Fruit fly (Drosophila melanogaster) whole organism, embryonic: ENCODE measurements around the gene CG14340.
A peak's percentile ranks its signal among the peaks of the same experiment; 100 is the strongest.

ENCODE experiments used
- B-H2 ChIP-seq: fragments of 200-800 bp; sonication (Bioruptor generic); optimal IDR thresholded peaks from 2 replicates; lab custom pipeline; 2018; ENCODE audit warnings: missing biosample characterization, mild to moderate bottlenecking, missing genetic modification characterization
- CG10274 ChIP-seq: fragments of 200-800 bp; sonication (Bioruptor generic); optimal IDR thresholded peaks from 3 replicates; lab custom pipeline; 2017; ENCODE audit warnings: missing biosample characterization, mild to moderate bottlenecking, missing genetic modification characterization
- CG10543 ChIP-seq: fragments of 200-800 bp; sonication (Bioruptor generic); optimal IDR thresholded peaks from 3 replicates; lab custom pipeline; 2017; ENCODE audit warnings: missing biosample characterization, mild to moderate bottlenecking, missing genetic modification characterization, moderate library complexity
- CG10979 ChIP-seq: fragments of 200-800 bp; sonication (Bioruptor generic); optimal IDR thresholded peaks from 2 replicates; lab custom pipeline; 2018; ENCODE audit warnings: missing biosample characterization, mild to moderate bottlenecking, missing genetic modification characterization, moderate library complexity
- CG12071 ChIP-seq: fragments of 200-800 bp; sonication (Bioruptor generic); optimal IDR thresholded peaks from 3 replicates; lab custom pipeline; 2018; ENCODE audit warnings: missing biosample characterization, mild to moderate bottlenecking, missing genetic modification characterization
- CG12299 ChIP-seq: fragments of 200-800 bp; sonication (Bioruptor generic); optimal IDR thresholded peaks from 2 replicates; lab custom pipeline; 2018; ENCODE audit warnings: missing biosample characterization, mild to moderate bottlenecking, missing genetic modification characterization
- CG12744 ChIP-seq: fragments of 200-800 bp; sonication (Bioruptor generic); optimal IDR thresholded peaks from 2 replicates; lab custom pipeline; 2016; ENCODE audit warnings: missing biosample characterization, missing genetic modification characterization
- CG13123 ChIP-seq: fragments of 200-800 bp; sonication (Bioruptor generic); optimal IDR thresholded peaks from 2 replicates; lab custom pipeline; 2016; ENCODE audit warnings: missing biosample characterization, missing genetic modification characterization
- CG2712 ChIP-seq: fragments of 200-800 bp; optimal IDR thresholded peaks from 3 replicates; lab custom pipeline; 2019; ENCODE audit warnings: missing biosample characterization, mild to moderate bottlenecking, missing genetic modification characterization, moderate library complexity
- CG3281 ChIP-seq: fragments of 200-800 bp; sonication (Bioruptor generic); optimal IDR thresholded peaks from 3 replicates; lab custom pipeline; 2017; ENCODE audit warnings: missing biosample characterization, mild to moderate bottlenecking, missing genetic modification characterization
- CG3407 ChIP-seq: fragments of 200-800 bp; sonication (Bioruptor generic); optimal IDR thresholded peaks from 2 replicates; lab custom pipeline; 2018; ENCODE audit warnings: missing biosample characterization, mild to moderate bottlenecking, missing genetic modification characterization
- CG34376 ChIP-seq: fragments of 200-800 bp; sonication (Bioruptor generic); optimal IDR thresholded peaks from 2 replicates; lab custom pipeline; 2018; ENCODE audit warnings: missing biosample characterization, mild to moderate bottlenecking, missing genetic modification characterization
- CG3847 ChIP-seq: fragments of 200-800 bp; sonication (Bioruptor generic); IDR thresholded peaks from 2 replicates; pipeline ENCODE4 v1.3.6; 2022; ENCODE audit warnings: missing biosample characterization, missing genetic modification characterization
- CG4820 ChIP-seq: fragments of 200-800 bp; sonication (Bioruptor generic); optimal IDR thresholded peaks from 3 replicates; lab custom pipeline; 2016; ENCODE audit warnings: missing biosample characterization, missing genetic modification characterization
- CG6791 ChIP-seq: fragments of 200-800 bp; sonication (Bioruptor generic); IDR thresholded peaks from 3 replicates; pipeline ENCODE4 v1.3.6; 2022; ENCODE audit warnings: missing biosample characterization, missing genetic modification characterization; ENCODE audit not compliant: partially characterized antibody
- CG7839 ChIP-seq: fragments of 200-800 bp; sonication (Bioruptor generic); optimal IDR thresholded peaks from 3 replicates; lab custom pipeline; 2018; ENCODE audit warnings: missing biosample characterization, mild to moderate bottlenecking, missing genetic modification characterization, moderate library complexity
- CG9727 ChIP-seq: fragments of 200-800 bp; sonication (Bioruptor generic); optimal IDR thresholded peaks from 3 replicates; lab custom pipeline; 2017; ENCODE audit warnings: missing biosample characterization, mild to moderate bottlenecking, missing genetic modification characterization
- CHES-1-like ChIP-seq: fragments of 200-800 bp; sonication (Bioruptor generic); optimal IDR thresholded peaks from 2 replicates; lab custom pipeline; 2016; ENCODE audit warnings: missing biosample characterization, missing genetic modification characterization
- CkIIα-i1 ChIP-seq: fragments of 200-800 bp; sonication (Bioruptor generic); IDR thresholded peaks from 2 replicates; pipeline ENCODE4 v1.3.6; 2022; ENCODE audit warnings: missing biosample characterization, missing genetic modification characterization
- Dbx ChIP-seq: fragments of 200-800 bp; sonication (Bioruptor generic); IDR thresholded peaks from 3 replicates; pipeline ENCODE4 v1.3.6; 2022; ENCODE audit warnings: missing biosample characterization, missing genetic modification characterization
- E2f1 ChIP-seq: fragments of 200-800 bp; sonication (Bioruptor generic); IDR thresholded peaks from 2 replicates; pipeline ENCODE4 v1.3.6; 2022; ENCODE audit warnings: missing biosample characterization, missing genetic modification characterization
- Ets65A ChIP-seq: fragments of 200-800 bp; sonication (Bioruptor generic); peaks from one replicate; lab custom pipeline; 2016; ENCODE audit warnings: missing biosample characterization, missing genetic modification characterization
- HLHmδ ChIP-seq: fragments of 200-800 bp; sonication (Bioruptor generic); optimal IDR thresholded peaks from 2 replicates; lab custom pipeline; 2018; ENCODE audit warnings: missing biosample characterization, mild to moderate bottlenecking, missing genetic modification characterization, moderate library complexity
- Hmx ChIP-seq: fragments of 200-800 bp; sonication (Bioruptor generic); optimal IDR thresholded peaks from 2 replicates; lab custom pipeline; 2016; ENCODE audit warnings: missing biosample characterization, missing genetic modification characterization
- Lim3 ChIP-seq: fragments of 200-800 bp; sonication (Bioruptor generic); IDR thresholded peaks from 2 replicates; pipeline ENCODE4 v1.3.6; 2022; ENCODE audit warnings: missing biosample characterization, missing genetic modification characterization
- MTF-1 ChIP-seq: fragments of 200-800 bp; sonication (Bioruptor generic); optimal IDR thresholded peaks from 2 replicates; lab custom pipeline; 2018; ENCODE audit warnings: missing biosample characterization, mild to moderate bottlenecking, missing genetic modification characterization, borderline replicate concordance
- Med ChIP-seq: fragments of 200-800 bp; sonication (Bioruptor generic); peaks from one replicate; lab custom pipeline; 2016; ENCODE audit warnings: missing biosample characterization, missing genetic modification characterization, mild to moderate bottlenecking, inconsistent platforms, moderate library complexity
- Nf-YA ChIP-seq: fragments of 200-800 bp; sonication (Bioruptor generic); IDR thresholded peaks from 2 replicates; pipeline ENCODE4 v1.3.6; 2022; ENCODE audit warnings: missing biosample characterization, missing genetic modification characterization
- Optix ChIP-seq: fragments of 200-800 bp; sonication (Bioruptor generic); IDR thresholded peaks from 3 replicates; pipeline ENCODE4 v1.3.6; 2022; ENCODE audit warnings: missing biosample characterization, missing genetic modification characterization
- Taf1 ChIP-seq: fragments of 200-800 bp; sonication (Bioruptor generic); IDR thresholded peaks from 2 replicates; pipeline ENCODE4 v1.3.6; 2022; ENCODE audit warnings: missing biosample characterization, missing genetic modification characterization
- YL-1 ChIP-seq: fragments of 200-800 bp; sonication (Bioruptor generic); optimal IDR thresholded peaks from 3 replicates; lab custom pipeline; 2017; ENCODE audit warnings: missing biosample characterization, mild to moderate bottlenecking, missing genetic modification characterization
- abd-A ChIP-seq: fragments of 200-800 bp; sonication (Bioruptor generic); optimal IDR thresholded peaks from 3 replicates; lab custom pipeline; 2019; ENCODE audit warnings: missing biosample characterization, mild to moderate bottlenecking, missing genetic modification characterization, moderate library complexity
- ac ChIP-seq: fragments of 200-800 bp; sonication (Bioruptor generic); optimal IDR thresholded peaks from 3 replicates; lab custom pipeline; 2017; ENCODE audit warnings: missing biosample characterization, mild to moderate bottlenecking, missing genetic modification characterization
- chinmo ChIP-seq: fragments of 200-800 bp; sonication (Bioruptor generic); IDR thresholded peaks from 4 replicates; pipeline ENCODE4 v1.3.6; 2022; ENCODE audit warnings: missing biosample characterization, missing genetic modification characterization; ENCODE audit not compliant: partially characterized antibody
- ci ChIP-seq: fragments of 200-800 bp; sonication (Bioruptor generic); IDR thresholded peaks from 3 replicates; pipeline ENCODE4 v1.3.6; 2022; ENCODE audit warnings: missing biosample characterization, missing genetic modification characterization
- corto ChIP-seq: fragments of 200-800 bp; sonication (Bioruptor generic); optimal IDR thresholded peaks from 2 replicates; lab custom pipeline; 2016; ENCODE audit warnings: missing biosample characterization, mild to moderate bottlenecking, missing genetic modification characterization, moderate library complexity
- crp ChIP-seq, 2 experiments: fragments of 200-800 bp; sonication (Bioruptor generic); optimal IDR thresholded peaks; 2 replicates in 1 of 2; 3 replicates in 1 of 2; lab custom pipeline; 2017; ENCODE audit warnings: missing biosample characterization in 2 of 2, missing genetic modification characterization in 2 of 2, mild to moderate bottlenecking in 1 of 2, moderate library complexity in 1 of 2
- cwo ChIP-seq: fragments of 200-800 bp; sonication (Bioruptor generic); optimal IDR thresholded peaks from 3 replicates; lab custom pipeline; 2017; ENCODE audit warnings: missing biosample characterization, missing genetic modification characterization, mild to moderate bottlenecking, moderate library complexity, missing genetic modification reagents
- disco-r ChIP-seq: fragments of 200-800 bp; sonication (Bioruptor generic); optimal IDR thresholded peaks from 2 replicates; lab custom pipeline; 2016; ENCODE audit warnings: missing biosample characterization, missing genetic modification characterization
- exex ChIP-seq: fragments of 200-800 bp; sonication (Bioruptor generic); optimal IDR thresholded peaks from 4 replicates; lab custom pipeline; 2018; ENCODE audit warnings: missing biosample characterization, mild to moderate bottlenecking, missing genetic modification characterization, moderate library complexity
- ftz-f1 ChIP-seq: fragments of 200-800 bp; sonication (Bioruptor generic); optimal IDR thresholded peaks from 2 replicates; lab custom pipeline; 2016; ENCODE audit warnings: missing biosample characterization, missing genetic modification characterization
- fu2 ChIP-seq: fragments of 200-800 bp; sonication (Bioruptor generic); optimal IDR thresholded peaks from 2 replicates; lab custom pipeline; 2016; ENCODE audit warnings: missing biosample characterization, missing genetic modification characterization
- gfzf ChIP-seq: fragments of 200-800 bp; sonication (Bioruptor generic); optimal IDR thresholded peaks from 2 replicates; lab custom pipeline; 2016; ENCODE audit warnings: missing biosample characterization, mild to moderate bottlenecking, missing genetic modification characterization, moderate library complexity
- kay ChIP-seq: fragments of 200-800 bp; sonication (Bioruptor generic); optimal IDR thresholded peaks from 2 replicates; lab custom pipeline; 2016; ENCODE audit warnings: missing biosample characterization, missing genetic modification characterization
- lbe ChIP-seq: fragments of 200-800 bp; sonication (Bioruptor generic); optimal IDR thresholded peaks from 2 replicates; lab custom pipeline; 2016; ENCODE audit warnings: missing biosample characterization, mild to moderate bottlenecking, missing genetic modification characterization
- nom ChIP-seq: fragments of 200-800 bp; sonication (Bioruptor generic); optimal IDR thresholded peaks from 2 replicates; lab custom pipeline; 2017; ENCODE audit warnings: missing biosample characterization, missing genetic modification characterization, mild to moderate bottlenecking, moderate library complexity, missing genetic modification reagents
- pita ChIP-seq: fragments of 200-800 bp; sonication (Bioruptor generic); optimal IDR thresholded peaks from 2 replicates; lab custom pipeline; 2017; ENCODE audit warnings: missing biosample characterization, mild to moderate bottlenecking, missing genetic modification characterization
- sens ChIP-seq: fragments of 200-800 bp; sonication (Bioruptor generic); peaks from one replicate; lab custom pipeline; 2016; ENCODE audit warnings: missing biosample characterization, missing genetic modification characterization
- stwl ChIP-seq: fragments of 200-800 bp; sonication (Bioruptor generic); optimal IDR thresholded peaks from 3 replicates; lab custom pipeline; 2018; ENCODE audit warnings: missing biosample characterization, mild to moderate bottlenecking, missing genetic modification characterization, moderate library complexity
- zfh2 ChIP-seq: fragments of 200-800 bp; sonication (Bioruptor generic); optimal IDR thresholded peaks from 2 replicates; lab custom pipeline; 2016; ENCODE audit warnings: missing biosample characterization, missing genetic modification characterization

Gene CG14340

DNA sequence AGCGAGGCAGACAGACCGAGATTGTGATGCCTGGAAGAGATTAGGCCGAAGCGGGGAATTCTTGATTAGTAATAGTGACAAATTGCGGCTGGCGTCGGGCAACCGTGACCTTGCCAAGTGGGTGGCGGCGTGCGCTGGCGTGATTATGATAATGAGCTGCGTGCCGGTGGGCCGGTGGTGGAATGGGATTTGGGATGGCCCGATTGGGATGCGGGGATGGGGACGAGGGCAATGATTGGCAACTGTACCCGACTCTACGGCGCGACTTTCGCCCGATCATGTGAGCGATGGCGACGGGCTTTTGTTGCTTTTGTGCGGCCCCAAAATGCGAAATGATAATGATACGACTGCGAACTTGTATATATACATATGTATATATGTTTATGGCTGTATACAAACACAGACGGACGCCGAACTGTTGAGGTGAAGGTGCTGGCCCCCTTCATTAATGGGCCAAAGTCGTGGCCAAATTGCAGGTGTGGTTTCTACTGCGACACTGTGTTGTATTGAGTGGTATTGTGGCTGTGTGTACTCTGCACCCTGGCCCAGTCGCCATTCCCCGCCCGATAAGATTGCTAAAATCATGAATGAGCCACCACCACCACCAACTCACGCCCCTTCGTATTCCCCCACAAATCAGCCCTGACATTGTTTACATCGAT is 4.1 kb downstream of the CG14340 start (continued):
- TF ChIP-seq CG3281 (GFP tag; lab: Kevin White, UChicago) (peak; percentile 25), ac (GFP tag; lab: Kevin White, UChicago) (no peak), Hmx (GFP tag; lab: Kevin White, UChicago) (no peak), lbe (GFP tag; lab: Kevin White, UChicago) (peak; percentile 6), corto (GFP tag; lab: Kevin White, UChicago) (no peak), CG10274 (GFP tag; lab: Kevin White, UChicago) (no peak), CG10543 (GFP tag; lab: Kevin White, UChicago) (peak; percentile 71), CG6791 (GFP tag; lab: Robert Waterston, UW) (no peak), Taf1 (GFP tag; lab: Robert Waterston, UW) (no peak), CG34376 (peak; percentile 45), sens (peak; percentile 49), Med (GFP tag; lab: Kevin White, UChicago) (peak; percentile 65), crp (GFP tag; optimal IDR thresholded peaks at IDR 0.05; lab: Kevin White, UChicago) (no peak), CG12071 (GFP tag; lab: Kevin White, UChicago) (no peak), nom (GFP tag; lab: Kevin White, UChicago) (peak; percentile 22), fu2 (GFP tag; lab: Kevin White, UChicago) (no peak), CG13123 (GFP tag; lab: Kevin White, UChicago) (no peak), cwo (GFP tag; lab: Kevin White, UChicago) (peak; percentile 74), Lim3 (no peak), ftz-f1 (GFP tag; lab: Kevin White, UChicago) (peak; percentile 46), CG7839 (no peak), B-H2 (GFP tag; lab: Kevin White, UChicago) (peak; percentile 18), chinmo (0 out of 4 replicates have a peak, but pooled peaks have one; percentile 4), E2f1 (no peak), CHES-1-like (GFP tag; lab: Kevin White, UChicago) (no peak), HLHmδ (GFP tag; lab: Kevin White, UChicago) (no peak), Optix (GFP tag; lab: Robert Waterston, UW) (no peak), exex (tag; lab: Kevin White, UChicago) (peak; percentile 43)

DNA sequence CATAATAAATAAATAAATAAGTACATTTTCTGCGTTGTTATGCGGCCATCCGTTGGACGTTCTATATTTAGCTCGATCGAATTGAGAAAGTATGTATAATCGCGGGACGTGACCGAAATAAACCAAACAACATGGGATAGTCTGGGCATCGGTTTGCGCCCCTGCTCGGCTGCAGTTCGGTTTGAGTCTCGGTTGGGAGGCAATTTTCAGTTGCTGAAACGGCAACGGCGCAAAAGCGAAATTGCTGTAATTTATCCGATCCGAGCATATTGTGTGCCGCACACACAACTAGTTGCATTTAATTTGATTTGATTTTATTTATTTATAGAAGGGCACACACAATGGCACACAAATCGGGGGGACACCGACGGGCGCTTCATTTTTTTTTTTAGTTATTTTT is 5.4 kb downstream of the CG14340 start:
- TF ChIP-seq CG2712 (tag; lab: Kevin White, UChicago), result no peak
- TF ChIP-seq pita (GFP tag; lab: Kevin White, UChicago), result peak; percentile 48
- no peak for TF ChIP-seq disco-r
- no peak for TF ChIP-seq kay (GFP tag; lab: Kevin White, UChicago)
- TF ChIP-seq CG10979, result no peak
- peak; percentile 7 for TF ChIP-seq stwl (tag; lab: Kevin White, UChicago)
- no peak for TF ChIP-seq zfh2
- TF ChIP-seq Ets65A (GFP tag; lab: Kevin White, UChicago), result peak; percentile 35
- 0 out of 3 replicates have a peak, but pooled peaks have one; percentile 31 for TF ChIP-seq Dbx (GFP tag; lab: Robert Waterston, UW)
- 0 out of 2 replicates have a peak, but pooled peaks have one; percentile 7 for TF ChIP-seq CG3847
- TF ChIP-seq CG9727 (GFP tag; lab: Kevin White, UChicago), result peak; percentile 32
- TF ChIP-seq CG3407 (GFP tag; lab: Kevin White, UChicago), result peak; percentile 36
- peak; percentile 11 for TF ChIP-seq gfzf
- no peak for TF ChIP-seq Nf-YA (GFP tag; lab: Robert Waterston, UW)
- TF ChIP-seq CG4820 (GFP tag; lab: Kevin White, UChicago), result no peak
- no peak for TF ChIP-seq abd-A (tag; lab: Kevin White, UChicago)
- no peak for TF ChIP-seq CG12744 (GFP tag; lab: Kevin White, UChicago)
- no peak for TF ChIP-seq exex (tag; lab: Kevin White, UChicago)
- no peak for TF ChIP-seq ci (GFP tag; lab: Robert Waterston, UW)
- TF ChIP-seq YL-1 (GFP tag; lab: Kevin White, UChicago), result peak; percentile 2
- no peak for TF ChIP-seq CkIIα-i1 (GFP tag; lab: Robert Waterston, UW)
- TF ChIP-seq MTF-1 (GFP tag; lab: Kevin White, UChicago), result no peak
- no peak for TF ChIP-seq CG12299 (tag; lab: Kevin White, UChicago)
